Fruit fly (Drosophila melanogaster) whole organism, embryonic: ENCODE measurements around the gene CG42488.

Experiments
- CG10959 ChIP-seq: fragments of 200-800 bp; sonication (Bioruptor generic); IDR thresholded peaks from 2 replicates; pipeline ENCODE4 v1.3.6; 2022; ENCODE audit warnings: missing biosample characterization, missing genetic modification characterization
- CG11695 ChIP-seq: fragments of 200-800 bp; sonication (Bioruptor generic); IDR thresholded peaks from 3 replicates; pipeline ENCODE4 v1.3.6; 2022; ENCODE audit warnings: missing biosample characterization, missing genetic modification characterization
- CG13624 ChIP-seq: fragments of 200-800 bp; sonication (Bioruptor generic); optimal IDR thresholded peaks from 2 replicates; lab custom pipeline; 2016; ENCODE audit warnings: missing biosample characterization, missing genetic modification characterization
- CG13775 ChIP-seq: fragments of 200-800 bp; sonication (Bioruptor generic); optimal IDR thresholded peaks from 3 replicates; lab custom pipeline; 2017; ENCODE audit warnings: missing biosample characterization, mild to moderate bottlenecking, missing genetic modification characterization
- CG14014 ChIP-seq: fragments of 200-800 bp; sonication (Bioruptor generic); IDR thresholded peaks from 2 replicates; pipeline ENCODE4 v1.3.6; 2022; ENCODE audit warnings: missing biosample characterization, missing genetic modification characterization
- CG14441 ChIP-seq: fragments of 200-800 bp; sonication (Bioruptor generic); IDR thresholded peaks from 2 replicates; pipeline ENCODE4 v1.3.6; 2022; ENCODE audit warnings: missing biosample characterization, missing genetic modification characterization
- CG15073 ChIP-seq: fragments of 200-800 bp; sonication (Bioruptor generic); optimal IDR thresholded peaks from 2 replicates; lab custom pipeline; 2016; ENCODE audit warnings: missing biosample characterization, missing genetic modification characterization
- CG1603 ChIP-seq: fragments of 200-800 bp; sonication (Bioruptor generic); optimal IDR thresholded peaks from 2 replicates; lab custom pipeline; 2019; ENCODE audit warnings: missing biosample characterization, mild to moderate bottlenecking, missing genetic modification characterization, moderate library complexity
- CG18476 ChIP-seq: fragments of 200-800 bp; sonication (Bioruptor generic); optimal IDR thresholded peaks from 2 replicates; lab custom pipeline; 2016; ENCODE audit warnings: missing biosample characterization, mild to moderate bottlenecking, missing genetic modification characterization
- CG2129 ChIP-seq: fragments of 200-800 bp; sonication (Bioruptor generic); IDR thresholded peaks from 2 replicates; pipeline ENCODE4 v1.3.6; 2022; ENCODE audit warnings: missing biosample characterization, missing genetic modification characterization; ENCODE audit not compliant: partially characterized antibody
- CG30431 ChIP-seq: fragments of 200-800 bp; sonication (Bioruptor generic); optimal IDR thresholded peaks from 2 replicates; lab custom pipeline; 2017; ENCODE audit warnings: missing biosample characterization, missing genetic modification characterization
- CG31441 ChIP-seq: fragments of 200-800 bp; sonication (Bioruptor generic); IDR thresholded peaks from 2 replicates; pipeline ENCODE4 v1.3.6; 2022; ENCODE audit warnings: missing biosample characterization, missing genetic modification characterization
- CG3281 ChIP-seq: fragments of 200-800 bp; sonication (Bioruptor generic); optimal IDR thresholded peaks from 3 replicates; lab custom pipeline; 2017; ENCODE audit warnings: missing biosample characterization, mild to moderate bottlenecking, missing genetic modification characterization
- CG34376 ChIP-seq: fragments of 200-800 bp; sonication (Bioruptor generic); optimal IDR thresholded peaks from 2 replicates; lab custom pipeline; 2018; ENCODE audit warnings: missing biosample characterization, mild to moderate bottlenecking, missing genetic modification characterization
- CG3995 ChIP-seq: fragments of 200-800 bp; sonication (Bioruptor generic); optimal IDR thresholded peaks from 3 replicates; lab custom pipeline; 2016; ENCODE audit warnings: missing biosample characterization, missing genetic modification characterization
- CG5245 ChIP-seq: fragments of 200-800 bp; sonication (Bioruptor generic); optimal IDR thresholded peaks from 3 replicates; lab custom pipeline; 2016; ENCODE audit warnings: missing biosample characterization, missing genetic modification characterization
- CG6854 ChIP-seq: fragments of 200-800 bp; sonication (Bioruptor generic); optimal IDR thresholded peaks from 3 replicates; lab custom pipeline; 2017; ENCODE audit warnings: missing biosample characterization, mild to moderate bottlenecking, missing genetic modification characterization
- CG7839 ChIP-seq: fragments of 200-800 bp; sonication (Bioruptor generic); optimal IDR thresholded peaks from 3 replicates; lab custom pipeline; 2018; ENCODE audit warnings: missing biosample characterization, mild to moderate bottlenecking, missing genetic modification characterization, moderate library complexity
- CG8388 ChIP-seq: fragments of 200-800 bp; sonication (Bioruptor generic); optimal IDR thresholded peaks from 2 replicates; lab custom pipeline; 2019; ENCODE audit warnings: missing biosample characterization, mild to moderate bottlenecking, missing genetic modification characterization, moderate library complexity
- CG8478 ChIP-seq: fragments of >200 bp; optimal IDR thresholded peaks from 2 replicates; lab custom pipeline; 2018
- CG8924 ChIP-seq: fragments of 200-800 bp; optimal IDR thresholded peaks from 3 replicates; lab custom pipeline; 2019; ENCODE audit warnings: missing biosample characterization, mild to moderate bottlenecking, missing genetic modification characterization, moderate library complexity
- Dip2 ChIP-seq: fragments of 200-800 bp; sonication (Bioruptor generic); IDR thresholded peaks from 2 replicates; pipeline ENCODE4 v1.3.6; 2022; ENCODE audit warnings: missing biosample characterization, missing genetic modification characterization
- Dll ChIP-seq: fragments of 200-800 bp; sonication (Bioruptor generic); IDR thresholded peaks from 4 replicates; pipeline ENCODE4 v1.3.6; 2022; ENCODE audit warnings: missing biosample characterization, missing genetic modification characterization; ENCODE audit not compliant: partially characterized antibody
- Fer1 ChIP-seq: fragments of 200-800 bp; sonication (Bioruptor generic); optimal IDR thresholded peaks from 2 replicates; lab custom pipeline; 2017; ENCODE audit warnings: missing biosample characterization, mild to moderate bottlenecking, missing genetic modification characterization
- HLH4C ChIP-seq: fragments of 200-800 bp; sonication (Bioruptor generic); IDR thresholded peaks from 3 replicates; pipeline ENCODE4 v1.3.6; 2022; ENCODE audit warnings: missing biosample characterization, missing genetic modification characterization; ENCODE audit not compliant: partially characterized antibody
- NK7.1 ChIP-seq: fragments of 200-800 bp; sonication (Bioruptor generic); optimal IDR thresholded peaks from 3 replicates; lab custom pipeline; 2016; ENCODE audit warnings: missing biosample characterization, missing genetic modification characterization
- Optix ChIP-seq: fragments of 200-800 bp; sonication (Bioruptor generic); IDR thresholded peaks from 3 replicates; pipeline ENCODE4 v1.3.6; 2022; ENCODE audit warnings: missing biosample characterization, missing genetic modification characterization
- Side ChIP-seq: fragments of 200-800 bp; sonication (Bioruptor generic); optimal IDR thresholded peaks from 2 replicates; lab custom pipeline; 2016; ENCODE audit warnings: missing biosample characterization, missing genetic modification characterization
- Xbp1 ChIP-seq: fragments of 200-800 bp; sonication (Bioruptor generic); optimal IDR thresholded peaks from 3 replicates; lab custom pipeline; 2016; ENCODE audit warnings: missing biosample characterization, mild to moderate bottlenecking, missing genetic modification characterization
- Xrp1 ChIP-seq: fragments of 200-800 bp; sonication (Bioruptor generic); IDR thresholded peaks from 2 replicates; pipeline ENCODE4 v1.3.6; 2022; ENCODE audit warnings: missing biosample characterization, missing genetic modification characterization
- ab ChIP-seq: fragments of 200-800 bp; sonication (Bioruptor generic); optimal IDR thresholded peaks from 2 replicates; lab custom pipeline; 2016; ENCODE audit warnings: missing biosample characterization, missing genetic modification characterization
- al ChIP-seq: fragments of 200-800 bp; sonication (Bioruptor generic); IDR thresholded peaks from 2 replicates; pipeline ENCODE4 v1.3.6; 2022; ENCODE audit warnings: missing biosample characterization, missing genetic modification characterization
- az2 ChIP-seq: fragments of 200-800 bp; sonication (Bioruptor generic); optimal IDR thresholded peaks from 3 replicates; lab custom pipeline; 2016; ENCODE audit warnings: missing biosample characterization, missing genetic modification characterization
- cad ChIP-seq: fragments of >200 bp; optimal IDR thresholded peaks from 2 replicates; lab custom pipeline; 2017; ENCODE audit warnings: missing biosample characterization, missing genetic modification characterization
- caup ChIP-seq: fragments of 200-800 bp; sonication (Bioruptor generic); optimal IDR thresholded peaks from 3 replicates; lab custom pipeline; 2017; ENCODE audit warnings: missing biosample characterization, mild to moderate bottlenecking, missing genetic modification characterization, moderate library complexity; ENCODE audit not compliant: severe bottlenecking
- chn ChIP-seq: fragments of 200-800 bp; sonication (Bioruptor generic); optimal IDR thresholded peaks from 2 replicates; lab custom pipeline; 2016; ENCODE audit warnings: missing biosample characterization, missing genetic modification characterization
- fd3F ChIP-seq: fragments of 200-800 bp; sonication (Bioruptor generic); optimal IDR thresholded peaks from 2 replicates; lab custom pipeline; 2018; ENCODE audit warnings: missing biosample characterization, mild to moderate bottlenecking, missing genetic modification characterization, moderate library complexity
- gcm2 ChIP-seq: fragments of 200-800 bp; sonication (Bioruptor generic); optimal IDR thresholded peaks from 2 replicates; lab custom pipeline; 2016; ENCODE audit warnings: missing biosample characterization, missing genetic modification characterization
- ken ChIP-seq: fragments of 200-800 bp; sonication (Bioruptor generic); IDR thresholded peaks from 3 replicates; pipeline ENCODE4 v1.3.6; 2022; ENCODE audit warnings: missing biosample characterization, missing genetic modification characterization
- klu ChIP-seq: fragments of 200-800 bp; sonication (Bioruptor generic); IDR thresholded peaks from 2 replicates; pipeline ENCODE4 v1.3.6; 2022; ENCODE audit warnings: missing biosample characterization, missing genetic modification characterization
- lmd ChIP-seq: fragments of 200-800 bp; sonication (Bioruptor generic); IDR thresholded peaks from 2 replicates; pipeline ENCODE4 v1.3.6; 2022; ENCODE audit warnings: missing biosample characterization, missing genetic modification characterization
- odd ChIP-seq: fragments of 200-800 bp; sonication (Bioruptor generic); optimal IDR thresholded peaks from 2 replicates; lab custom pipeline; 2017; ENCODE audit warnings: missing biosample characterization, mild to moderate bottlenecking, missing genetic modification characterization
- otp ChIP-seq: fragments of 200-800 bp; sonication (Bioruptor generic); IDR thresholded peaks from 3 replicates; pipeline ENCODE4, ENCODE4 v1.3.6; 2022; ENCODE audit warnings: missing biosample characterization, missing genetic modification characterization
- ranshi ChIP-seq: fragments of 200-800 bp; sonication (Bioruptor generic); IDR thresholded peaks from 2 replicates; pipeline ENCODE4 v1.3.6; 2022; ENCODE audit warnings: missing biosample characterization, missing genetic modification characterization
- sens-2 ChIP-seq: fragments of 200-800 bp; sonication (Bioruptor generic); IDR thresholded peaks from 2 replicates; pipeline ENCODE4 v1.3.6; 2022; ENCODE audit warnings: missing biosample characterization, missing genetic modification characterization
- tap ChIP-seq: fragments of 200-800 bp; optimal IDR thresholded peaks from 3 replicates; lab custom pipeline; 2019; ENCODE audit warnings: missing biosample characterization, mild to moderate bottlenecking, missing genetic modification characterization, moderate library complexity
- tll ChIP-seq, 2 experiments: fragments of 200-800 bp in 1 of 2; fragments of >200 bp in 1 of 2; sonication (Bioruptor generic) in 1 of 2; optimal IDR thresholded peaks; 2 replicates each; lab custom pipeline; 2017 to 2019; ENCODE audit warnings: missing biosample characterization in 2 of 2, missing genetic modification characterization in 2 of 2, mild to moderate bottlenecking in 1 of 2, moderate library complexity in 1 of 2
- tup ChIP-seq: fragments of 200-800 bp; sonication (Bioruptor generic); optimal IDR thresholded peaks from 2 replicates; lab custom pipeline; 2016; ENCODE audit warnings: missing biosample characterization, mild to moderate bottlenecking, missing genetic modification characterization, moderate library complexity
- tx ChIP-seq: fragments of 200-800 bp; sonication (Bioruptor generic); optimal IDR thresholded peaks from 2 replicates; lab custom pipeline; 2016; ENCODE audit warnings: missing biosample characterization, missing genetic modification characterization
- wek ChIP-seq: fragments of 200-800 bp; sonication (Bioruptor generic); optimal IDR thresholded peaks from 3 replicates; lab custom pipeline; 2018; ENCODE audit warnings: missing biosample characterization, mild to moderate bottlenecking, missing genetic modification characterization, moderate library complexity
- wor ChIP-seq: fragments of 200-800 bp; sonication (Bioruptor generic); IDR thresholded peaks from 2 replicates; pipeline ENCODE4 v1.3.6; 2022; ENCODE audit warnings: missing biosample characterization, missing genetic modification characterization
- zen ChIP-seq: fragments of 200-800 bp; sonication (Bioruptor generic); optimal IDR thresholded peaks from 3 replicates; lab custom pipeline; 2018; ENCODE audit warnings: missing biosample characterization, mild to moderate bottlenecking, missing genetic modification characterization, moderate library complexity

CG42488 gene

DNA sequence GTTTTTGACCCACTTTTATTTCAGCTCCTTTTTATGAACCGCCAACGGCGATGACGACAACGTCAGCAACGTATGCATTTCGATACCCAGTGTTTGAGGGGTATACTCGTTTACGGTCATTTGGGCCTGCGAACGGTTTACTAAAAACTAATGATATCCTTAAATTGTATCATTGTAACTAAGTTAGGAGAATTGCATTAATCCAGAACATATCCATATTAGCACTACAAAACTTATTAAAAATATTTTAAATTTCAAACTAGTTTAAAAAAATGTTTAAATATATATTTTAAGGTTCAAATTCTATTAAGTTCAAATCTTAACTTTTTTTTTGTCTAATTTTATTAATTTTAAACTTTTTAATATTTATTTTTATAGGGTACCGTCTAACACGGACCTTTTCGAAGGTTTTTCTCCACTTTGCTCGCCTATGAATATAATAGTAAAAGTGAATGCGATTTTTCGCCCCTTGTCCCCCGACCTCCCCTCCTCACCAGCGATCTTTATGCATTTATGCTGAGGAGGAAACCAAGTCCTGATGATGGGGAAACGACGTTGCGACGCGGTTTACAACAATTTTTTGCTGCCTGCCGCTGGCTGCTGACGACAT, 23.6 kb upstream of the CG42488 start (continued):
- TF ChIP-seq CG18476 (GFP tag; lab: Kevin White, UChicago) (no peak), odd (GFP tag; lab: Kevin White, UChicago) (no peak), Fer1 (no peak), CG14441 (GFP tag; lab: Robert Waterston, UW) (no peak), CG2129 (no peak), CG8924 (tag; lab: Kevin White, UChicago) (no peak), Xrp1 (GFP tag; lab: Robert Waterston, UW) (peak; percentile 49), Side (GFP tag; lab: Kevin White, UChicago) (no peak), HLH4C (GFP tag; lab: Robert Waterston, UW) (no peak), CG11695 (GFP tag; lab: Robert Waterston, UW) (no peak), tap (tag; lab: Kevin White, UChicago) (no peak), wek (GFP tag; lab: Kevin White, UChicago) (no peak), CG7839 (peak; percentile 30), chn (no peak), CG31441 (peak; percentile 53; the same call in 1 of the 2 replicates), CG13624 (GFP tag; lab: Kevin White, UChicago) (no peak), CG13775 (GFP tag; lab: Kevin White, UChicago) (no peak), Dip2 (GFP tag; lab: Robert Waterston, UW) (no peak), CG34376 (no peak), CG8388 (GFP tag; lab: Kevin White, UChicago) (peak; percentile 19), ken (GFP tag; lab: Robert Waterston, UW) (no peak), CG5245 (GFP tag; lab: Kevin White, UChicago) (no peak), lmd (GFP tag; lab: Robert Waterston, UW) (no peak), CG3995 (GFP tag; lab: Kevin White, UChicago) (no peak), NK7.1 (GFP tag; lab: Kevin White, UChicago) (no peak), cad (GFP tag; lab: Kevin White, UChicago) (no peak), CG15073 (GFP tag; lab: Kevin White, UChicago) (no peak), Optix (GFP tag; lab: Robert Waterston, UW) (no peak), sens-2 (GFP tag; lab: Robert Waterston, UW) (no peak), al (GFP tag; lab: Robert Waterston, UW) (no peak), ranshi (GFP tag; lab: Robert Waterston, UW) (no peak), gcm2 (GFP tag; lab: Kevin White, UChicago) (no peak), otp (no peak), wor (GFP tag; lab: Robert Waterston, UW) (no peak), tup (no peak), CG10959 (GFP tag; lab: Robert Waterston, UW) (no peak), CG1603 (no peak), CG6854 (GFP tag; lab: Kevin White, UChicago) (no peak), tx (GFP tag; lab: Kevin White, UChicago) (no peak), zen (tag; lab: Kevin White, UChicago) (peak; percentile 11), CG14014 (no peak), fd3F (GFP tag; lab: Kevin White, UChicago) (no peak), ab (GFP tag; lab: Kevin White, UChicago) (no peak), CG8478 (lab: Kevin White, UChicago) (no peak), Dll (no peak), CG30431 (GFP tag; lab: Kevin White, UChicago) (no peak), CG3281 (no peak), klu (no peak), az2 (GFP tag; lab: Kevin White, UChicago) (peak; percentile 15), tll (GFP tag; optimal IDR thresholded peaks at IDR 0.05; lab: Kevin White, UChicago) (no peak), caup (GFP tag; lab: Kevin White, UChicago) (no peak), Xbp1 (no peak)
